Worm (Caenorhabditis elegans) whole organism, L1 larva: ENCODE data around the gene Y47D7A.3.

ENCODE experiments used
- C34B4.2 ChIP-seq: sonication (generic microtip); optimal IDR thresholded peaks from 2 replicates; lab custom pipeline; 2017; ENCODE audit warnings: mild to moderate bottlenecking, missing genetic modification characterization, missing compliant biosample characterization
- F16B12.6 ChIP-seq: fragments of 150-350 bp; optimal IDR thresholded peaks from 2 replicates; lab custom pipeline; 2014; ENCODE audit warnings: missing biosample characterization, missing genetic modification characterization
- Y116A8C.19 ChIP-seq: sonication (generic microtip); optimal IDR thresholded peaks from 2 replicates; lab custom pipeline; 2016; ENCODE audit warnings: missing compliant biosample characterization, missing genetic modification characterization, borderline replicate concordance
- aha-1 ChIP-seq: fragments of 150-350 bp; optimal IDR thresholded peaks from 2 replicates; lab custom pipeline; 2014; ENCODE audit warnings: missing biosample characterization, missing genetic modification characterization
- alr-1 ChIP-seq: fragments of 200-800 bp; sonication (Bioruptor generic); optimal IDR thresholded peaks from 2 replicates; lab custom pipeline; 2018; ENCODE audit warnings: borderline replicate concordance, mild to moderate bottlenecking, missing genetic modification characterization, missing compliant biosample characterization
- blmp-1 ChIP-seq: fragments of 150-350 bp; optimal IDR thresholded peaks from 2 replicates; lab custom pipeline; 2014; ENCODE audit warnings: missing biosample characterization, missing genetic modification characterization
- ceh-8 ChIP-seq: fragments of 200-800 bp; sonication (Bioruptor generic); optimal IDR thresholded peaks from 2 replicates; lab custom pipeline; 2018; ENCODE audit warnings: mild to moderate bottlenecking, missing genetic modification characterization, moderate library complexity, missing compliant biosample characterization
- dpl-1 ChIP-seq, 3 experiments: fragments of 150-350 bp in 2 of 3; sonication (generic microtip) in 1 of 3; optimal IDR thresholded peaks; 2 replicates each; lab custom pipeline; 2014 to 2017; ENCODE audit warnings: missing biosample characterization in 3 of 3, missing genetic modification characterization in 3 of 3, missing genetic modification reagents in 3 of 3
- efl-1 ChIP-seq, 4 experiments: fragments of 150-350 bp; optimal IDR thresholded peaks in 3 of 4; peaks in 1 of 4; 1 replicate in 1 of 4; 2 replicates in 3 of 4; lab custom pipeline; 2014; ENCODE audit warnings: missing biosample characterization in 2 of 4, missing genetic modification characterization in 2 of 4, missing genetic modification reagents in 2 of 4
- elt-2 ChIP-seq: sonication (generic microtip); optimal IDR thresholded peaks from 2 replicates; lab custom pipeline; 2016; ENCODE audit warnings: missing genetic modification characterization, mild to moderate bottlenecking, inconsistent platforms, missing compliant biosample characterization, missing genetic modification reagents
- fkh-4 ChIP-seq: sonication (generic microtip); optimal IDR thresholded peaks from 2 replicates; lab custom pipeline; 2016; ENCODE audit warnings: missing compliant biosample characterization, missing genetic modification characterization, borderline replicate concordance
- fkh-8 ChIP-seq: sonication (generic microtip); optimal IDR thresholded peaks from 2 replicates; lab custom pipeline; 2016; ENCODE audit warnings: mild to moderate bottlenecking, missing genetic modification characterization, missing compliant biosample characterization
- fos-1 ChIP-seq: fragments of 150-350 bp; optimal IDR thresholded peaks from 2 replicates; lab custom pipeline; 2014; ENCODE audit warnings: missing biosample characterization, missing genetic modification characterization
- hlh-17 ChIP-seq: fragments of 200-800 bp; sonication (Bioruptor generic); optimal IDR thresholded peaks from 2 replicates; lab custom pipeline; 2018; ENCODE audit warnings: missing genetic modification characterization, mild to moderate bottlenecking, missing compliant biosample characterization, moderate library complexity, borderline replicate concordance
- hlh-4 ChIP-seq: sonication (generic microtip); optimal IDR thresholded peaks from 2 replicates; lab custom pipeline; 2016; ENCODE audit warnings: mild to moderate bottlenecking, missing genetic modification characterization, missing compliant biosample characterization
- isw-1 ChIP-seq: fragments of 200-800 bp; sonication (Bioruptor generic); IDR thresholded peaks from 2 replicates; pipeline ENCODE4 v1.3.6; 2022; ENCODE audit warnings: missing genetic modification characterization, missing compliant biosample characterization
- jun-1 ChIP-seq: fragments of 150-350 bp; optimal IDR thresholded peaks from 2 replicates; lab custom pipeline; 2014; ENCODE audit warnings: missing biosample characterization, missing genetic modification reagents, missing genetic modification characterization
- lin-39 ChIP-seq: fragments of 150-350 bp; optimal IDR thresholded peaks from 2 replicates; lab custom pipeline; 2014; ENCODE audit warnings: missing biosample characterization, missing genetic modification reagents, missing genetic modification characterization
- mef-2 ChIP-seq: fragments of 150-350 bp; optimal IDR thresholded peaks from 2 replicates; lab custom pipeline; 2014; ENCODE audit warnings: missing biosample characterization, missing genetic modification characterization
- mep-1 ChIP-seq: fragments of 150-350 bp; optimal IDR thresholded peaks from 2 replicates; lab custom pipeline; 2014; ENCODE audit warnings: missing biosample characterization, missing genetic modification characterization
- nhr-11 ChIP-seq: fragments of 150-350 bp; optimal IDR thresholded peaks from 2 replicates; lab custom pipeline; 2014; ENCODE audit warnings: missing biosample characterization, missing genetic modification characterization
- nhr-12 ChIP-seq: sonication (generic microtip); optimal IDR thresholded peaks from 2 replicates; lab custom pipeline; 2017; ENCODE audit warnings: missing biosample characterization, missing genetic modification characterization
- nhr-19 ChIP-seq: fragments of 200-800 bp; sonication (Bioruptor generic); conservative IDR thresholded peaks from 2 replicates; pipeline ENCODE4 v1.3.6; 2022; ENCODE audit warnings: missing genetic modification characterization, missing compliant biosample characterization
- nhr-28 ChIP-seq: fragments of 150-350 bp; optimal IDR thresholded peaks from 2 replicates; lab custom pipeline; 2014; ENCODE audit warnings: missing biosample characterization, missing genetic modification characterization
- nhr-77 ChIP-seq: fragments of 150-350 bp; optimal IDR thresholded peaks from 2 replicates; lab custom pipeline; 2014; ENCODE audit warnings: missing biosample characterization, missing genetic modification characterization
- pqm-1 ChIP-seq: sonication (generic microtip); optimal IDR thresholded peaks from 3 replicates; lab custom pipeline; 2017; ENCODE audit warnings: missing biosample characterization, missing genetic modification characterization
- rnt-1 ChIP-seq: sonication (generic microtip); optimal IDR thresholded peaks from 2 replicates; lab custom pipeline; 2016; ENCODE audit warnings: mild to moderate bottlenecking, missing genetic modification characterization, moderate library complexity, missing compliant biosample characterization
- snpc-4 ChIP-seq: fragments of 150-350 bp; optimal IDR thresholded peaks from 2 replicates; lab custom pipeline; 2014; ENCODE audit warnings: missing biosample characterization, missing genetic modification characterization
- snu-23 ChIP-seq: sonication (generic microtip); optimal IDR thresholded peaks from 2 replicates; lab custom pipeline; 2016; ENCODE audit warnings: missing genetic modification characterization, missing compliant biosample characterization
- unc-30 ChIP-seq: sonication (generic microtip); optimal IDR thresholded peaks from 2 replicates; lab custom pipeline; 2017; ENCODE audit warnings: missing biosample characterization, missing genetic modification characterization
- unc-62 ChIP-seq: fragments of 150-350 bp; optimal IDR thresholded peaks from 2 replicates; lab custom pipeline; 2014; ENCODE audit warnings: missing biosample characterization, missing genetic modification reagents, missing genetic modification characterization
- vab-15 ChIP-seq: sonication (generic microtip); optimal IDR thresholded peaks from 2 replicates; lab custom pipeline; 2017; ENCODE audit warnings: missing genotype, mild to moderate bottlenecking, missing genetic modification characterization, missing compliant biosample characterization
- ztf-11 ChIP-seq, 2 experiments: sonication (generic microtip); optimal IDR thresholded peaks; 2 replicates each; lab custom pipeline; 2016 to 2017; ENCODE audit warnings: missing genetic modification characterization in 2 of 2, missing biosample characterization in 1 of 2, missing compliant biosample characterization in 1 of 2
- ztf-4 ChIP-seq: fragments of 150-350 bp; optimal IDR thresholded peaks from 2 replicates; lab custom pipeline; 2014; ENCODE audit warnings: missing biosample characterization, missing genetic modification characterization

Gene Y47D7A.3

DNA sequence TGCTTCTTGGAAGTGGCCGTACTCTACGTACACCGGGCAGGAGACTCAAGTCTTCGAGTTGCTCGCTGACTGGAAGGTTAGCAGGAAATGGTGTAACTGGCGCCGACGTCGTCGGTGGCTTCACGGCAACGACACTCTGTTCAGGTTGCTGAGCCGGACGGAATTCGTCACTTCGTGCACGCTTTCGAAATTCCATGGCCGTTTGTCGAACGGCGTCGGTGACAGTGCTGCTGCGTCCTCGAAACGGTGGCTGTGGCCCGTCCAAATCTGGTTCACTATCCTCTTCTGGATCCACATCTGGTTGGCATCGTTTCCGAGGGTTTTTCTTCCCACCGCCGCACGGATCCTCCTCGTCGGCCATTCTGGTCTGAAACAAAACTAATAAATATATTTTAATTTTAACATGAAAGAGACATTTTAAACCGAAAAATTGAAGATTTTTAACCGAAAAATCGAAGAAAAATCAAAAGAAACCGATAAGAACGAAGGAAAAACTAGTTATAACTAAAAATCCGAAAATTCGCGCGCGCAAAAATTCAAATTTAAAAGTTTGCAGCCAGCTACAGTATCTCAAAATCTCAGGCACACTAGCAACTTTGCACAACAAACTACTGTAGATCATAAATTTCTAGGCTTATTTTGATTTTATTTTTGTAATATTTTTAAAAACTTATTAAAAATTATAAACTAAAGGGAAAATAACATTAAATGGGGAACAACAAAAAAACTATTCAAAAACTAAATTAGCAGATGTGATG lies 34.8 kb upstream of the Y47D7A.3 start, which contains the start of gene F32D1.7:
Gene F32D1.7 (minus strand): TSS at position 367 of the 758 bp plus-strand sequence.
- TF ChIP-seq alr-1 (tag; lab: Kevin White, UChicago): no peak
- TF ChIP-seq nhr-19: no peak
- no peak for TF ChIP-seq ceh-8 (GFP tag; lab: Kevin White, UChicago)
- TF ChIP-seq snu-23 (GFP tag; lab: Kevin White, UChicago): no peak
- no peak for TF ChIP-seq isw-1 (GFP tag; lab: Robert Waterston, UW)

DNA sequence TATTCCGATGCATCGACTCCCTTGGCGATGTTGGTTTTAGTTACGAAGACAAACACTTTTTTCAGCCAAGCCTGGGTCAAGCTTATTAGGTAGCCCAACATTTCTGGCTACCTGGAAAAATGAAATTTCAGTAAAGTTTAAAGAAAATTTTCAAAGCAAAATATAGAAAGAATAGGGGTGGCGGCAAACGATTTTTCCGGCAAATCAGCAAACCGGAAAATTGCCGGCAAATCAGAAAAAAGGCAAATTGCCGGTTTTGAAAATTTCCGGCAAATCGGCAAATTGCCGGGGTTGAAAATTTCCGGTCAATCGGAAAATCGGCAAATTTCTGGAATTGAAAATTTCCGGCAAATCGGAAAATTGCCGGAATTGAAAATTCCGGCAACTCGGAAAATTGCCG lies 33.1 kb upstream of the Y47D7A.3 start, which contains the start of gene F32D1.8:
Gene F32D1.8 (minus strand): TSS at position 101 of the 400 bp plus-strand sequence.
- TF ChIP-seq jun-1 (no peak), ztf-11 (tag; optimal IDR thresholded peaks at IDR 0.05; lab: Kevin White, UChicago) (no peak), dpl-1 (GFP tag; optimal IDR thresholded peaks at IDR 0.05; lab: Kevin White, UChicago) (no peak), ztf-4 (tag; lab: Kevin White, UChicago) (no peak), unc-30 (no peak), alr-1 (tag; lab: Kevin White, UChicago) (no peak), pqm-1 (tag; lab: Kevin White, UChicago) (no peak)

DNA sequence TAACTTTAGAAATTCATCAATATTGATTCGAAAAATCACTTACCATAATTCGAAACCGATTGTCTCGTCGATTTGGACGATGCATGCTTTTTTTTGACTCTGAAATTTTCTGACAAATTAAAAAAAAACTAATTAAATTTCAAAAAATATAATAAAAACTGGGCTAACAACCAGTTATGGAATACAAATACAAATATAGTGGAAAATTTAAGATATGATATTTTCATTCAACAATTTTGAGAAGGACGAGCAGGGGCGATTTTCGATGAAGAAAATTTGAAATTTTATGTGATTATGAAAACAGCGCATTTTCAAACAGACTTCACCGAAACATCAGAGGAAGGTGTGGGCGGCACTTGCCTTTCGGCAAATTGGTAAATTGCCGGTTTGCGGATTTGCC lies 28.4 kb upstream of the Y47D7A.3 start, which contains the start of gene F13A2.1:
Gene F13A2.1 (minus strand): TSS at position 101 of the 400 bp plus-strand sequence.
- TF ChIP-seq nhr-11 (tag; lab: Kevin White, UChicago): no peak
- TF ChIP-seq efl-1 (optimal IDR thresholded peaks at IDR 0.05; lab: Kevin White, UChicago): no peak
- peak in 1 of 2 experiments; percentile 48 for TF ChIP-seq efl-1 (GFP tag; optimal IDR thresholded peaks at IDR 0.05 in 1 of 2; lab: Kevin White, UChicago)

DNA sequence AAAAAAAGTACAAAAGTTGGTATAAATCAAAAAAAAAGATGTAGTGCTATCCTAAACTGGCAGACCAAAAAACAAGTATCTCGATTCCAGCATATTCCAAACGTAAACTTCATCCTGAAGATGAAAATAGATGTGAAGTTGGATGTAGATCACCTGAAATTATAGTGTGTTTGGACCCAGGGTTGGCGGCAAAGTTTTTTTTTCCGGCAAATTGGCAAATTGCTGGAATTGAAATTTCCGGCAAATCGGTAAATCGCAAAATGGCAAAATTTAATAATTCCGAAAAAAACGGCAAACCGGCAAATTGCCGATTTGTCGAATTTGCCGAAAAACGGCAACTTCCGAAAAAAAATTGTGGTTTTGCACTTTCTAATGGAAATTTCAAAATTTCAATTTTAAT lies 26.3 kb upstream of the Y47D7A.3 start, which contains the start of gene F13A2.2:
Gene F13A2.2 (minus strand): TSS at position 101 of the 400 bp plus-strand sequence.
- TF ChIP-seq nhr-77 (no peak), alr-1 (tag; lab: Kevin White, UChicago) (no peak), vab-15 (tag; lab: Kevin White, UChicago) (no peak), rnt-1 (no peak), ztf-4 (tag; lab: Kevin White, UChicago) (no peak), F16B12.6 (tag; lab: Kevin White, UChicago) (no peak), fos-1 (tag; lab: Kevin White, UChicago) (no peak), blmp-1 (tag; lab: Kevin White, UChicago) (no peak), unc-30 (no peak), nhr-12 (tag; lab: Kevin White, UChicago) (no peak), pqm-1 (tag; lab: Kevin White, UChicago) (no peak), mep-1 (tag; lab: Kevin White, UChicago) (no peak), hlh-4 (tag; lab: Kevin White, UChicago) (no peak), fkh-8 (tag; lab: Kevin White, UChicago) (no peak), lin-39 (tag; lab: Kevin White, UChicago) (no peak), mef-2 (no peak), unc-62 (no peak), aha-1 (tag; lab: Kevin White, UChicago) (no peak), elt-2 (no peak), hlh-17 (GFP tag; lab: Kevin White, UChicago) (no peak)
- TF ChIP-seq, all 84 proteins: peak for 0

DNA sequence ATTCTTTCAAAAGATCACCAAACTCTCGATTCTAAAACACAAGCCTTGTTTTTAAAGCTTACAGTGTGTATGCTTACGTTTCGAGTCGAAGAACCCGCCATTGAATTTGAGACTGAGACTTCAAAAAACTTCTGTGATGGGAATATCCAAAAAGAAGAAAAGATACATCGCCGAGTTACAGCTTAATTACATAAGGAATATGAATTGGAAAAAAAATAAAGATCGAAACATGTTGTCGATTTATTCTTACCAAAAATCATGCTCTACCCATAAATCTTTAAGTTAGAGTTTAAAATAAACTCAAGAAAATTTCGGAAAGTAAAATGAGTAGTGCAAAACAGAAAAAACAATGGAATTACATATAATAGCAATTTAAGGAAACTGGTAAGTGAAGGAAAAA lies 24.6 kb upstream of the Y47D7A.3 start, which contains the start of gene F13A2.10:
Gene F13A2.10 (minus strand): TSS at position 101 of the 400 bp plus-strand sequence.
- no peak for TF ChIP-seq fkh-4
- TF ChIP-seq snpc-4 (tag; lab: Kevin White, UChicago): no peak
- no peak for TF ChIP-seq nhr-28 (tag; lab: Kevin White, UChicago)
- TF ChIP-seq Y116A8C.19 (tag; lab: Kevin White, UChicago): no peak
- no peak for TF ChIP-seq C34B4.2 (tag; lab: Kevin White, UChicago)
